Fruit fly (Drosophila melanogaster) whole organism, embryonic: ENCODE results near the gene eas.
A peak's percentile ranks its signal among the peaks of the same experiment; 100 is the strongest.

ENCODE experiments used
- Abd-B ChIP-seq: fragments of 200-800 bp; sonication (Bioruptor generic); optimal IDR thresholded peaks from 2 replicates; lab custom pipeline; 2018; ENCODE audit warnings: missing biosample characterization, mild to moderate bottlenecking, missing genetic modification characterization, moderate library complexity
- Adf1 ChIP-seq: fragments of 200-800 bp; sonication (Bioruptor generic); IDR thresholded peaks from 2 replicates; pipeline ENCODE4 v1.3.6; 2022; ENCODE audit warnings: missing biosample characterization, missing genetic modification characterization
- BEAF-32 ChIP-seq: fragments of 200-800 bp; sonication (Bioruptor generic); optimal IDR thresholded peaks from 3 replicates; lab custom pipeline; 2017; ENCODE audit warnings: missing biosample characterization, missing genetic modification characterization, mild to moderate bottlenecking, moderate library complexity, missing genetic modification reagents
- Bgb ChIP-seq: fragments of 200-800 bp; sonication (Bioruptor generic); IDR thresholded peaks from 2 replicates; pipeline ENCODE4 v1.3.6; 2022; ENCODE audit warnings: missing biosample characterization, missing genetic modification characterization; ENCODE audit not compliant: partially characterized antibody
- CG12659 ChIP-seq: fragments of 200-800 bp; sonication (Bioruptor generic); optimal IDR thresholded peaks from 3 replicates; lab custom pipeline; 2017; ENCODE audit warnings: mild to moderate bottlenecking, missing biosample characterization, missing genetic modification reagents, missing genetic modification characterization
- CG13287 ChIP-seq: fragments of 200-800 bp; sonication (Bioruptor generic); IDR thresholded peaks from 2 replicates; pipeline ENCODE4 v1.3.6; 2022; ENCODE audit warnings: missing biosample characterization, missing genetic modification characterization; ENCODE audit not compliant: partially characterized antibody
- CG13424 ChIP-seq: fragments of 200-800 bp; sonication (Bioruptor generic); optimal IDR thresholded peaks from 2 replicates; lab custom pipeline; 2019; ENCODE audit warnings: missing biosample characterization, mild to moderate bottlenecking, missing genetic modification characterization, moderate library complexity
- CG16813 ChIP-seq: fragments of 200-800 bp; sonication (Bioruptor generic); IDR thresholded peaks from 3 replicates; pipeline ENCODE4 v1.3.6; 2022; ENCODE audit warnings: missing biosample characterization, missing genetic modification characterization; ENCODE audit not compliant: partially characterized antibody
- CG17186 ChIP-seq: fragments of 200-800 bp; sonication (Bioruptor generic); optimal IDR thresholded peaks from 3 replicates; lab custom pipeline; 2017; ENCODE audit warnings: missing biosample characterization, missing genetic modification reagents, missing genetic modification characterization
- CG2712 ChIP-seq: fragments of 200-800 bp; optimal IDR thresholded peaks from 3 replicates; lab custom pipeline; 2019; ENCODE audit warnings: missing biosample characterization, mild to moderate bottlenecking, missing genetic modification characterization, moderate library complexity
- CG31365 ChIP-seq: fragments of 200-800 bp; sonication (Bioruptor generic); optimal IDR thresholded peaks from 2 replicates; lab custom pipeline; 2018; ENCODE audit warnings: missing biosample characterization, mild to moderate bottlenecking, missing genetic modification characterization
- CG33213 ChIP-seq: fragments of 200-800 bp; sonication (Bioruptor generic); optimal IDR thresholded peaks from 3 replicates; lab custom pipeline; 2016; ENCODE audit warnings: missing biosample characterization, missing genetic modification characterization
- CG34224 ChIP-seq: fragments of 200-800 bp; sonication (Bioruptor generic); IDR thresholded peaks from 3 replicates; pipeline ENCODE4 v1.3.6; 2022; ENCODE audit warnings: missing biosample characterization, missing genetic modification characterization; ENCODE audit not compliant: partially characterized antibody
- CG34376 ChIP-seq: fragments of 200-800 bp; sonication (Bioruptor generic); optimal IDR thresholded peaks from 2 replicates; lab custom pipeline; 2018; ENCODE audit warnings: missing biosample characterization, mild to moderate bottlenecking, missing genetic modification characterization
- CG3847 ChIP-seq: fragments of 200-800 bp; sonication (Bioruptor generic); IDR thresholded peaks from 2 replicates; pipeline ENCODE4 v1.3.6; 2022; ENCODE audit warnings: missing biosample characterization, missing genetic modification characterization
- CG3995 ChIP-seq: fragments of 200-800 bp; sonication (Bioruptor generic); optimal IDR thresholded peaks from 3 replicates; lab custom pipeline; 2016; ENCODE audit warnings: missing biosample characterization, missing genetic modification characterization
- CG4617 ChIP-seq: fragments of 200-800 bp; sonication (Bioruptor generic); optimal IDR thresholded peaks from 3 replicates; lab custom pipeline; 2016; ENCODE audit warnings: missing biosample characterization, missing genetic modification characterization, borderline replicate concordance
- CG7745 ChIP-seq: fragments of 200-800 bp; sonication (Bioruptor generic); optimal IDR thresholded peaks from 2 replicates; lab custom pipeline; 2018; ENCODE audit warnings: missing biosample characterization, mild to moderate bottlenecking, missing genetic modification characterization, moderate library complexity
- CG7839 ChIP-seq: fragments of 200-800 bp; sonication (Bioruptor generic); optimal IDR thresholded peaks from 3 replicates; lab custom pipeline; 2018; ENCODE audit warnings: missing biosample characterization, mild to moderate bottlenecking, missing genetic modification characterization, moderate library complexity
- CG8089 ChIP-seq: fragments of 200-800 bp; sonication (Bioruptor generic); optimal IDR thresholded peaks from 3 replicates; lab custom pipeline; 2016; ENCODE audit warnings: missing biosample characterization, missing genetic modification characterization
- CG9797 ChIP-seq: fragments of 200-800 bp; sonication (Bioruptor generic); optimal IDR thresholded peaks from 3 replicates; lab custom pipeline; 2018; ENCODE audit warnings: missing biosample characterization, mild to moderate bottlenecking, missing genetic modification characterization
- Dp ChIP-seq: fragments of 200-800 bp; sonication (Bioruptor generic); optimal IDR thresholded peaks from 2 replicates; lab custom pipeline; 2018; ENCODE audit warnings: missing biosample characterization, mild to moderate bottlenecking, missing genetic modification characterization, moderate library complexity
- Drgx ChIP-seq: fragments of 200-800 bp; sonication (Bioruptor generic); IDR thresholded peaks from 2 replicates; pipeline ENCODE4 v1.3.6; 2022; ENCODE audit warnings: missing biosample characterization, missing genetic modification characterization
- E2f2 ChIP-seq: fragments of 200-800 bp; sonication (Bioruptor generic); IDR thresholded peaks from 2 replicates; pipeline ENCODE4 v1.3.6; 2022; ENCODE audit warnings: missing biosample characterization, missing genetic modification characterization
- ERR ChIP-seq: fragments of 200-800 bp; sonication (Bioruptor generic); optimal IDR thresholded peaks from 2 replicates; lab custom pipeline; 2016; ENCODE audit warnings: missing biosample characterization, missing genetic modification characterization
- Fer2 ChIP-seq: fragments of 200-800 bp; sonication (Bioruptor generic); optimal IDR thresholded peaks from 2 replicates; lab custom pipeline; 2018; ENCODE audit warnings: missing biosample characterization, mild to moderate bottlenecking, missing genetic modification characterization, moderate library complexity
- HHEX ChIP-seq: fragments of 200-800 bp; sonication (Bioruptor generic); optimal IDR thresholded peaks from 3 replicates; lab custom pipeline; 2017; ENCODE audit warnings: missing biosample characterization, mild to moderate bottlenecking, missing genetic modification characterization, missing genetic modification reagents
- HmgZ ChIP-seq: fragments of 200-800 bp; sonication (Bioruptor generic); optimal IDR thresholded peaks from 2 replicates; lab custom pipeline; 2018; ENCODE audit warnings: missing biosample characterization, mild to moderate bottlenecking, missing genetic modification characterization
- MBD-R2 ChIP-seq: fragments of 200-800 bp; sonication (Bioruptor generic); IDR thresholded peaks from 2 replicates; pipeline ENCODE4 v1.3.6; 2022; ENCODE audit warnings: missing biosample characterization, missing genetic modification characterization
- MESR4 ChIP-seq: fragments of 200-800 bp; sonication (Bioruptor generic); optimal IDR thresholded peaks from 2 replicates; lab custom pipeline; 2018; ENCODE audit warnings: missing biosample characterization, mild to moderate bottlenecking, missing genetic modification characterization, moderate library complexity
- NC2α ChIP-seq: fragments of 200-800 bp; sonication (Bioruptor generic); optimal IDR thresholded peaks from 2 replicates; lab custom pipeline; 2016; ENCODE audit warnings: missing biosample characterization, missing genetic modification characterization
- Rfx ChIP-seq: fragments of 200-800 bp; sonication (Bioruptor generic); IDR thresholded peaks from 2 replicates; pipeline ENCODE4 v1.3.6; 2022; ENCODE audit warnings: missing biosample characterization, missing genetic modification characterization
- Sin3A ChIP-seq: fragments of >200 bp; optimal IDR thresholded peaks from 2 replicates; lab custom pipeline; 2018
- Sry-δ ChIP-seq: fragments of 200-800 bp; sonication (Bioruptor generic); optimal IDR thresholded peaks from 2 replicates; lab custom pipeline; 2016; ENCODE audit warnings: missing biosample characterization, missing genetic modification characterization
- emc ChIP-seq: fragments of 200-800 bp; sonication (Bioruptor generic); optimal IDR thresholded peaks from 2 replicates; lab custom pipeline; 2016; ENCODE audit warnings: missing biosample characterization, missing genetic modification characterization
- gro ChIP-seq: fragments of 200-800 bp; sonication (Bioruptor generic); optimal IDR thresholded peaks from 2 replicates; lab custom pipeline; 2016; ENCODE audit warnings: missing biosample characterization, missing genetic modification characterization
- hbn ChIP-seq: fragments of 200-800 bp; sonication (Bioruptor generic); IDR thresholded peaks from 2 replicates; pipeline ENCODE4 v1.3.6; 2022; ENCODE audit warnings: missing biosample characterization, missing genetic modification characterization; ENCODE audit not compliant: partially characterized antibody
- insv ChIP-seq, 2 experiments: fragments of 200-800 bp; sonication (Bioruptor generic); optimal IDR thresholded peaks; 3 replicates each; lab custom pipeline; 2016 to 2018; ENCODE audit warnings: missing biosample characterization in 2 of 2, missing genetic modification characterization in 2 of 2
- kah ChIP-seq: fragments of 200-800 bp; sonication (Bioruptor generic); optimal IDR thresholded peaks from 2 replicates; lab custom pipeline; 2018; ENCODE audit warnings: missing biosample characterization, mild to moderate bottlenecking, missing genetic modification characterization
- knrl ChIP-seq: fragments of 200-800 bp; sonication (Bioruptor generic); IDR thresholded peaks from 3 replicates; pipeline ENCODE4 v1.3.6; 2022; ENCODE audit warnings: missing biosample characterization, missing genetic modification characterization; ENCODE audit not compliant: partially characterized antibody
- mld ChIP-seq: fragments of 200-800 bp; sonication (Bioruptor generic); IDR thresholded peaks from 3 replicates; pipeline ENCODE4 v1.3.6; 2022; ENCODE audit warnings: missing biosample characterization, missing genetic modification characterization; ENCODE audit not compliant: partially characterized antibody
- nom ChIP-seq: fragments of 200-800 bp; sonication (Bioruptor generic); optimal IDR thresholded peaks from 2 replicates; lab custom pipeline; 2017; ENCODE audit warnings: missing biosample characterization, missing genetic modification characterization, mild to moderate bottlenecking, moderate library complexity, missing genetic modification reagents
- pfk ChIP-seq: fragments of 200-800 bp; sonication (Bioruptor generic); optimal IDR thresholded peaks from 2 replicates; lab custom pipeline; 2018; ENCODE audit warnings: missing biosample characterization, mild to moderate bottlenecking, missing genetic modification characterization, moderate library complexity
- pzg ChIP-seq: fragments of 200-800 bp; sonication (Bioruptor generic); optimal IDR thresholded peaks from 3 replicates; lab custom pipeline; 2018; ENCODE audit warnings: missing biosample characterization, mild to moderate bottlenecking, missing genetic modification characterization, moderate library complexity
- scrt ChIP-seq: fragments of 200-800 bp; sonication (Bioruptor generic); optimal IDR thresholded peaks from 2 replicates; lab custom pipeline; 2018; ENCODE audit warnings: missing biosample characterization, mild to moderate bottlenecking, missing genetic modification characterization, moderate library complexity
- so ChIP-seq: fragments of 200-800 bp; sonication (Bioruptor generic); IDR thresholded peaks from 3 replicates; pipeline ENCODE4 v1.3.6; 2022; ENCODE audit warnings: missing biosample characterization, missing genetic modification characterization
- sug ChIP-seq: fragments of 200-800 bp; optimal IDR thresholded peaks from 2 replicates; lab custom pipeline; 2019; ENCODE audit warnings: missing biosample characterization, mild to moderate bottlenecking, missing genetic modification characterization, moderate library complexity
- vfl ChIP-seq: fragments of 200-800 bp; sonication (Bioruptor generic); optimal IDR thresholded peaks from 2 replicates; lab custom pipeline; 2016; ENCODE audit warnings: missing biosample characterization, missing genetic modification characterization
- zen ChIP-seq: fragments of 200-800 bp; sonication (Bioruptor generic); optimal IDR thresholded peaks from 3 replicates; lab custom pipeline; 2018; ENCODE audit warnings: missing biosample characterization, mild to moderate bottlenecking, missing genetic modification characterization, moderate library complexity

Gene eas

dm6 chrX:16323063-16323462, 44.9 kb downstream of the eas start, which contains the start of the genes CG9917 and CG32579 (continued):
- TF ChIP-seq CG7839 (tag; lab: Kevin White, UChicago) (no peak), CG7745 (tag; lab: Kevin White, UChicago) (peak; percentile 100), hbn (GFP tag; lab: Robert Waterston, UW) (peak; percentile 76), knrl (peak; percentile 76), CG12659 (GFP tag; lab: Kevin White, UChicago) (peak; percentile 56), pzg (GFP tag; lab: Kevin White, UChicago) (peak; percentile 67), CG34376 (peak; percentile 13), CG13287 (peak; percentile 85), Bgb (GFP tag; lab: Robert Waterston, UW) (peak; percentile 90), Rfx (GFP tag; lab: Robert Waterston, UW) (peak; percentile 38; the same call in 1 of the 2 replicates), mld (GFP tag; lab: Robert Waterston, UW) (peak; percentile 71; the same call in 2 of the 3 replicates), ERR (GFP tag; lab: Kevin White, UChicago) (no peak), emc (GFP tag; lab: Kevin White, UChicago) (no peak), Adf1 (GFP tag; lab: Robert Waterston, UW) (peak; percentile 15; the same call in 1 of the 2 replicates), gro (no peak), MESR4 (GFP tag; lab: Kevin White, UChicago) (peak; percentile 34), MBD-R2 (GFP tag; lab: Robert Waterston, UW) (peak; percentile 84), CG13424 (no peak), so (no peak), BEAF-32 (GFP tag; lab: Kevin White, UChicago) (peak; percentile 76), NC2α (GFP tag; lab: Kevin White, UChicago) (no peak), CG2712 (tag; lab: Kevin White, UChicago) (no peak), Drgx (GFP tag; lab: Robert Waterston, UW) (no peak), CG3847 (0 out of 2 replicates have a peak, but pooled peaks have one; percentile 19), CG16813 (GFP tag; lab: Robert Waterston, UW) (peak; percentile 80), Abd-B (GFP tag; lab: Kevin White, UChicago) (no peak), Fer2 (tag; lab: Kevin White, UChicago) (no peak), insv (GFP tag; optimal IDR thresholded peaks at IDR 0.05; lab: Kevin White, UChicago) (peak; percentile 86 to 97), nom (GFP tag; lab: Kevin White, UChicago) (peak; percentile 34), CG17186 (GFP tag; lab: Kevin White, UChicago) (peak; percentile 20), CG31365 (tag; lab: Kevin White, UChicago) (no peak), HmgZ (tag; lab: Kevin White, UChicago) (peak; percentile 67), CG4617 (GFP tag; lab: Kevin White, UChicago) (peak; percentile 28), Dp (GFP tag; lab: Kevin White, UChicago) (peak; percentile 62), CG34224 (GFP tag; lab: Robert Waterston, UW) (peak; percentile 81), Sin3A (lab: Kevin White, UChicago) (peak; percentile 32), CG8089 (GFP tag; lab: Kevin White, UChicago) (no peak), E2f2 (GFP tag; lab: Robert Waterston, UW) (peak; percentile 66), scrt (GFP tag; lab: Kevin White, UChicago) (no peak), pfk (GFP tag; lab: Kevin White, UChicago) (peak; percentile 59), CG9797 (GFP tag; lab: Kevin White, UChicago) (no peak), CG3995 (GFP tag; lab: Kevin White, UChicago) (peak; percentile 80), kah (GFP tag; lab: Kevin White, UChicago) (no peak), zen (peak; percentile 23), HHEX (GFP tag; lab: Kevin White, UChicago) (no peak), CG33213 (GFP tag; lab: Kevin White, UChicago) (peak; percentile 18), Sry-δ (peak; percentile 93), sug (tag; lab: Kevin White, UChicago) (peak; percentile 7), vfl (GFP tag; lab: Kevin White, UChicago) (no peak)
